Fruit fly (Drosophila melanogaster): Measurements from ENCODE around the gene Nuf2.

DNA sequence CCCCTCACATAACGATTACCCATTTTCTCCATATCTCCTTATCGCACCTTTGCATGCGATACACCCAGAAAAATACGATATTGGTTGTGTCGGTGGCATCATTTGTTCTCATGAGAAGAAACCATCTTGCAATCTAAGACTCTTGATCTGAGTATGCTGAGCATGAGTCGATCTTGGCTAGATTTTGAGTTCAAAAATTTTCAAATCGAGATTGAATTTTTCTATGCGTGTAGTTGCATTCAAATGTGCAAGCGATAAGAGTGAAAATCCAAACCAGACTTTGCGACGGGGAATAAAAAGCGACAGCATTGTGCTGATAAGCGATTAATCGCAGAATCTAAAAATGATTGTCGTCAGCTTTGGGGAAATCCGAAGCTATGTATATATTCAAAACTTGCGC is 15.7 kb upstream of the Nuf2 start:
- TF ChIP-seq psq (optimal IDR thresholded peaks at IDR 0.05): no peak
- no peak for TF ChIP-seq insv (optimal IDR thresholded peaks at IDR 0.05)
- no peak for TF ChIP-seq Sin3A (optimal IDR thresholded peaks at IDR 0.05)
